Fruit fly (Drosophila melanogaster): ENCODE results near the gene fh.

The fh gene

DNA sequence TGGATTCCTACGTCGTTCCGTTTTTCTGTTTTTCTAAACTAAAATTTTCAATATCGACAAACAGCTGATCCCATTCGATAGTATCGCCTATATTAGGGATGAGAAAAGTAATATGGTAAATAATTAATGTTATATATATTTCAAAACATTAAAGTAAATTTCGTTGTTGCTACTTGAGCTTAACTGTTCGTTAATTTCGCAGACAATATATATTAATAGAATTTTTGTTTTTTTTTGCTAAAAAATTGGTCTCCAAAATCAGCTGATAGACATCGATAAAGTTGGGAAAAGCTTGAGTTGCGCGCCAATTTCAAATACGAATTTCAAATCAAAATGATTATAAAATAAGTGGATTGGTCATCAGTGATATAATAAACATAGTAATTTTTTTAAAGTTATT lies 47.5 kb upstream of the fh start, which contains the start of gene CG12118 (continued):
- TF ChIP-seq CG18599 (GFP tag; optimal IDR thresholded peaks at IDR 0.05) (peak; percentile 72), gce (GFP tag; IDR thresholded peaks at IDR 0.05) (no peak), al (GFP tag; IDR thresholded peaks at IDR 0.05) (peak; percentile 86), pnt (GFP tag; optimal IDR thresholded peaks at IDR 0.05) (no peak), unpg (GFP tag; optimal IDR thresholded peaks at IDR 0.05) (peak; percentile 81), CG8924 (tag; optimal IDR thresholded peaks at IDR 0.05) (peak; percentile 63), CG34224 (GFP tag; IDR thresholded peaks at IDR 0.05; ENCODE audit: partially characterized antibody) (peak; percentile 91), HLH3B (GFP tag; IDR thresholded peaks at IDR 0.05) (peak; percentile 78), p53 (GFP tag; optimal IDR thresholded peaks at IDR 0.05) (no peak), CG3163 (GFP tag; optimal IDR thresholded peaks at IDR 0.05) (no peak), chinmo (GFP tag; IDR thresholded peaks at IDR 0.05; ENCODE audit: partially characterized antibody) (peak; percentile 72; the same call in 1 of the 4 replicates), run (tag; optimal IDR thresholded peaks at IDR 0.05) (no peak), chm (GFP tag; IDR thresholded peaks at IDR 0.05) (peak; percentile 92), CG4854 (GFP tag; optimal IDR thresholded peaks at IDR 0.05) (peak; percentile 55), ab (GFP tag; optimal IDR thresholded peaks at IDR 0.05) (no peak), zen2 (GFP tag; IDR thresholded peaks at IDR 0.05; ENCODE audit: partially characterized antibody) (peak; percentile 69; the same call in 1 of the 3 replicates), Drgx (GFP tag; IDR thresholded peaks at IDR 0.05) (peak; percentile 62), sc (optimal IDR thresholded peaks at IDR 0.05) (no peak), sc (GFP tag; optimal IDR thresholded peaks at IDR 0.05) (peak; percentile 46), CG8944 (GFP tag; optimal IDR thresholded peaks at IDR 0.05) (peak; percentile 29), tll (GFP tag; optimal IDR thresholded peaks at IDR 0.05) (no peak), CG15696 (tag; optimal IDR thresholded peaks at IDR 0.05) (peak; percentile 62), crc (GFP tag; optimal IDR thresholded peaks at IDR 0.05) (no peak), Opbp (GFP tag; IDR thresholded peaks at IDR 0.05; ENCODE audit: partially characterized antibody) (peak; percentile 85), CG30431 (GFP tag; optimal IDR thresholded peaks at IDR 0.05) (peak; percentile 8), lola (GFP tag; optimal IDR thresholded peaks at IDR 0.05) (peak in 1 of 3 experiments; percentile 75), ssp (GFP tag; IDR thresholded peaks at IDR 0.05) (peak; percentile 74), nerfin-1 (tag; optimal IDR thresholded peaks at IDR 0.05) (peak; percentile 59), B-H1 (GFP tag; IDR thresholded peaks at IDR 0.05) (peak; percentile 62), Meics (GFP tag; optimal IDR thresholded peaks at IDR 0.05) (peak; percentile 73), CG43689 (GFP tag; IDR thresholded peaks at IDR 0.05) (peak; percentile 45; the same call in 1 of the 2 replicates), sob (GFP tag; IDR thresholded peaks at IDR 0.05) (peak; percentile 90), CG18011 (GFP tag; optimal IDR thresholded peaks at IDR 0.05) (peak; percentile 62), sqz (GFP tag; optimal IDR thresholded peaks at IDR 0.05) (peak; percentile 43), D19A (tag; optimal IDR thresholded peaks at IDR 0.05) (peak; percentile 63), pan (optimal IDR thresholded peaks at IDR 0.05) (no peak), pan (GFP tag; optimal IDR thresholded peaks at IDR 0.05 in 1 of 2, IDR thresholded peaks at IDR 0.05 in 1 of 2) (peak in 1 of 2 experiments; percentile 84), sd (tag; optimal IDR thresholded peaks at IDR 0.05) (peak; percentile 60), wor (GFP tag; IDR thresholded peaks at IDR 0.05) (peak; percentile 67), CG15601 (tag; optimal IDR thresholded peaks at IDR 0.05) (peak; percentile 77), Usf (GFP tag; optimal IDR thresholded peaks at IDR 0.05) (no peak), Camta (GFP tag; optimal IDR thresholded peaks at IDR 0.05) (peak; percentile 14), Hsf (GFP tag; optimal IDR thresholded peaks at IDR 0.05) (peak; percentile 71), gcm2 (GFP tag; optimal IDR thresholded peaks at IDR 0.05) (peak; percentile 13), TFAM (GFP tag; optimal IDR thresholded peaks at IDR 0.05) (no peak), Six4 (GFP tag; optimal IDR thresholded peaks at IDR 0.05) (peak; percentile 72), dm (GFP tag; optimal IDR thresholded peaks at IDR 0.05) (no peak), Doc2 (GFP tag; IDR thresholded peaks at IDR 0.05) (no peak), slbo (GFP tag; IDR thresholded peaks at IDR 0.05) (peak; percentile 94), dmrt11E (tag; optimal IDR thresholded peaks at IDR 0.05) (peak; percentile 80), MTF-1 (GFP tag; optimal IDR thresholded peaks at IDR 0.05; ENCODE audit: borderline replicate concordance) (no peak)
